Fruit fly (Drosophila melanogaster) whole organism, wandering third instar larva: Measurements from ENCODE around the gene gry.

Experiments used
- GATAd ChIP-seq: sonication (Bioruptor generic); optimal IDR thresholded peaks from 2 replicates; lab custom pipeline; 2016; ENCODE audit warnings: missing biosample characterization, missing genetic modification characterization
- Hnf4 ChIP-seq: fragments of 200-800 bp; sonication (Bioruptor generic); optimal IDR thresholded peaks from 2 replicates; lab custom pipeline; 2016; ENCODE audit warnings: missing biosample characterization, mild to moderate bottlenecking, missing genetic modification characterization
- Myc ChIP-seq: fragments of >200 bp; optimal IDR thresholded peaks from 2 replicates; lab custom pipeline; 2017
- Vsx2 ChIP-seq: fragments of 200-300, 225-300 bp; sonication (Bioruptor generic); optimal IDR thresholded peaks from 2 replicates; lab custom pipeline; 2018; ENCODE audit warnings: missing biosample characterization, missing genetic modification characterization; ENCODE audit not compliant: partially characterized antibody
- h ChIP-seq: fragments of 200-800 bp; sonication (Bioruptor generic); optimal IDR thresholded peaks from 3 replicates; lab custom pipeline; 2016; ENCODE audit warnings: missing biosample characterization, mild to moderate bottlenecking, missing genetic modification characterization
- usp ChIP-seq: fragments of >200 bp; optimal IDR thresholded peaks from 2 replicates; lab custom pipeline; 2017; ENCODE audit warnings: missing biosample characterization, missing genetic modification characterization

DNA sequence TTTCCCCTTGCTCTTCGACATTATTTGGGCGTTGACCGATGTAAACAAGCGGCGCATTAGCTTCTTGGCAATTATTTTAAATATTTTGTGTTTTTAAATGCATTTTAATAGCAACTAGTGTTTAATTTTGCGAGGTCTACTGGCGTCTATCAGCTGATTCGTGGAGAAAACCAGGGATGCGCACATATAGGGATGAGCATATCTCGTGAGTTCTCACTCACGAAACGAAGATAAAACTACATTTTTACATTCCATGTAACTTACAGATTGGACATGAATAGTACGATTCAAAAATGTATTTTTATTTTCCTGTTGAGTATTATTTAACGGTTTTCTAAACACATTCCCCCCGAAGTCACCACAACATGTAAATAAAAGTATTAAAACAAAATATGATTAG is 1.4 kb upstream of the gry start, which contains the start of gene CG14966:
- TF ChIP-seq usp (GFP tag; lab: Kevin White, UChicago) (no peak), Vsx2 (GFP tag; lab: Kevin White, UChicago) (no peak), Myc (lab: Kevin White, UChicago) (no peak), Hnf4 (peak; percentile 79), h (GFP tag; lab: Kevin White, UChicago) (peak; percentile 55), GATAd (GFP tag; lab: Kevin White, UChicago) (no peak)
